Fruit fly (Drosophila melanogaster): ENCODE results near the gene Nup93-2.

The Nup93-2 gene

DNA sequence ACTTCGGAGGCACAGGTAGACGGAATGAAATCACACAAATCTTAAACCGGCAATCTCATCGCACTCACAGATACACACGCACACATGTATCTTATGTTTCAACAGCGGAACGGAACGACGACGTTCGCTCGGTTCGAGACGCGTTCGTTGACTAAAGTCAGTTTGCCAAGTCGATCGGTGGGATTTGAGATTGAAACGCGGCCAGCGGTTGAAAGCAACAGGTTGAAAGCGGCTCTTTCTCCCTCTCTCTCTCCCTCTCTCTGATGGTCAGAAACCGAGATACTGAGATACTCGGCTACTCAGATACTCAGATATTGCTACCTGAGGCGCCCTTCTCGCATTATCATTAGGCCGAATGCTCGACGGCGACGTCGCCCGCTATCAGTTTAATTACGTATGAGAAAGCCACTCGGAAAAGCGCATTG lies 44.4 kb downstream of the Nup93-2 start (continued):
- TF ChIP-seq CG15479 (GFP tag; optimal IDR thresholded peaks at IDR 0.05) (peak; percentile 57), CG14014 (GFP tag; IDR thresholded peaks at IDR 0.05) (peak; percentile 33; the same call in 1 of the 2 replicates), CG18011 (GFP tag; optimal IDR thresholded peaks at IDR 0.05) (peak; percentile 9), Dbx (GFP tag; IDR thresholded peaks at IDR 0.05) (peak; percentile 82; the same call in 2 of the 3 replicates), ATbp (GFP tag; optimal IDR thresholded peaks at IDR 0.05) (peak; percentile 8), B-H2 (GFP tag; optimal IDR thresholded peaks at IDR 0.05) (peak; percentile 72), CG1529 (GFP tag; optimal IDR thresholded peaks at IDR 0.05) (peak; percentile 10), CG18764 (GFP tag; optimal IDR thresholded peaks at IDR 0.05) (no peak), CG7556 (GFP tag; optimal IDR thresholded peaks at IDR 0.05) (peak; percentile 11), dimm (GFP tag; IDR thresholded peaks at IDR 0.05) (no peak), kah (GFP tag; optimal IDR thresholded peaks at IDR 0.05) (peak; percentile 41), Optix (GFP tag; IDR thresholded peaks at IDR 0.05) (no peak), CG12769 (tag; optimal IDR thresholded peaks at IDR 0.05) (peak; percentile 71), Asciz (GFP tag; optimal IDR thresholded peaks at IDR 0.05) (peak; percentile 7), Taf1 (GFP tag; IDR thresholded peaks at IDR 0.05) (no peak), ind (GFP tag; optimal IDR thresholded peaks at IDR 0.05) (no peak), rib (GFP tag; IDR thresholded peaks at IDR 0.05) (0 out of 2 replicates have a peak, but pooled peaks have one; percentile 48), Poxn (GFP tag; IDR thresholded peaks at IDR 0.05) (no peak), CG9727 (GFP tag; optimal IDR thresholded peaks at IDR 0.05) (peak; percentile 37), CG15514 (GFP tag; optimal IDR thresholded peaks at IDR 0.05) (peak; percentile 68), CG18599 (GFP tag; optimal IDR thresholded peaks at IDR 0.05) (peak; percentile 76), CG31365 (tag; optimal IDR thresholded peaks at IDR 0.05) (peak; percentile 21), tap (tag; optimal IDR thresholded peaks at IDR 0.05) (no peak), E2f2 (GFP tag; IDR thresholded peaks at IDR 0.05) (peak; percentile 31; the same call in 1 of the 2 replicates), CG12391 (tag; optimal IDR thresholded peaks at IDR 0.05) (peak; percentile 33), wdn (GFP tag; IDR thresholded peaks at IDR 0.05) (0 out of 2 replicates have a peak, but pooled peaks have one; percentile 29), az2 (GFP tag; optimal IDR thresholded peaks at IDR 0.05) (no peak), CG13424 (tag; optimal IDR thresholded peaks at IDR 0.05) (no peak), org-1 (GFP tag; optimal IDR thresholded peaks at IDR 0.05) (peak; percentile 9), yki (optimal IDR thresholded peaks at IDR 0.05) (peak; percentile 35), Blimp-1 (GFP tag; optimal IDR thresholded peaks at IDR 0.05) (peak; percentile 30), gsb-n (tag; optimal IDR thresholded peaks at IDR 0.05) (peak; percentile 11), CG17568 (GFP tag; optimal IDR thresholded peaks at IDR 0.05) (peak; percentile 63), wek (GFP tag; optimal IDR thresholded peaks at IDR 0.05) (peak; percentile 59), dmrt99B (tag; optimal IDR thresholded peaks at IDR 0.05) (peak; percentile 2), CG14860 (GFP tag; IDR thresholded peaks at IDR 0.05; ENCODE audit: partially characterized antibody) (no peak), CG6175 (GFP tag; IDR thresholded peaks at IDR 0.05) (0 out of 3 replicates have a peak, but pooled peaks have one; percentile 37), CG10209 (GFP tag; optimal IDR thresholded peaks at IDR 0.05) (no peak), sd (tag; optimal IDR thresholded peaks at IDR 0.05) (peak; percentile 26), CG13123 (GFP tag; optimal IDR thresholded peaks at IDR 0.05) (no peak), CG7271 (tag; optimal IDR thresholded peaks at IDR 0.05) (no peak), CG30403 (GFP tag; optimal IDR thresholded peaks at IDR 0.05) (no peak), CG11456 (GFP tag; IDR thresholded peaks at IDR 0.05) (0 out of 3 replicates have a peak, but pooled peaks have one; percentile 41), lbe (GFP tag; optimal IDR thresholded peaks at IDR 0.05) (peak; percentile 80), sob (GFP tag; IDR thresholded peaks at IDR 0.05) (peak; percentile 71; the same call in 1 of the 2 replicates), Dll (GFP tag; IDR thresholded peaks at IDR 0.05; ENCODE audit: partially characterized antibody) (no peak; the same call in 3 of the 4 replicates), HmgZ (tag; optimal IDR thresholded peaks at IDR 0.05) (peak; percentile 71), oc (tag; optimal IDR thresholded peaks at IDR 0.05) (peak; percentile 63), dmrt11E (tag; optimal IDR thresholded peaks at IDR 0.05) (no peak), CG4282 (GFP tag; optimal IDR thresholded peaks at IDR 0.05) (peak; percentile 33)

Measured in whole organism, embryonic.